Fruit fly (Drosophila melanogaster) whole organism, embryonic: ENCODE data around the gene gdl.

Experiments used
- Asciz ChIP-seq: fragments of 200-800 bp; sonication (Bioruptor generic); optimal IDR thresholded peaks from 2 replicates; lab custom pipeline; 2017; ENCODE audit warnings: missing biosample characterization, mild to moderate bottlenecking, missing genetic modification characterization, missing genetic modification reagents
- CG11504 ChIP-seq: fragments of 200-800 bp; sonication (Bioruptor generic); optimal IDR thresholded peaks from 3 replicates; lab custom pipeline; 2019; ENCODE audit warnings: missing biosample characterization, mild to moderate bottlenecking, missing genetic modification characterization, moderate library complexity
- CG11695 ChIP-seq: fragments of 200-800 bp; sonication (Bioruptor generic); IDR thresholded peaks from 3 replicates; pipeline ENCODE4 v1.3.6; 2022; ENCODE audit warnings: missing biosample characterization, missing genetic modification characterization
- CG1233 ChIP-seq: fragments of 200-800 bp; sonication (Bioruptor generic); optimal IDR thresholded peaks from 4 replicates; lab custom pipeline; 2018; ENCODE audit warnings: missing biosample characterization, mild to moderate bottlenecking, missing genetic modification characterization
- CG17359 ChIP-seq: fragments of 200-800 bp; sonication (Bioruptor generic); optimal IDR thresholded peaks from 3 replicates; lab custom pipeline; 2018; ENCODE audit warnings: missing biosample characterization, mild to moderate bottlenecking, missing genetic modification characterization, moderate library complexity
- CG17361 ChIP-seq: fragments of 200-800 bp; sonication (Bioruptor generic); IDR thresholded peaks from 3 replicates; pipeline ENCODE4 v1.3.6; 2022; ENCODE audit warnings: missing biosample characterization, missing genetic modification characterization
- CG17912 ChIP-seq: fragments of 200-800 bp; sonication (Bioruptor generic); optimal IDR thresholded peaks from 2 replicates; lab custom pipeline; 2018; ENCODE audit warnings: missing biosample characterization, mild to moderate bottlenecking, missing genetic modification characterization
- CG18476 ChIP-seq: fragments of 200-800 bp; sonication (Bioruptor generic); optimal IDR thresholded peaks from 2 replicates; lab custom pipeline; 2016; ENCODE audit warnings: missing biosample characterization, mild to moderate bottlenecking, missing genetic modification characterization
- CG31441 ChIP-seq: fragments of 200-800 bp; sonication (Bioruptor generic); IDR thresholded peaks from 2 replicates; pipeline ENCODE4 v1.3.6; 2022; ENCODE audit warnings: missing biosample characterization, missing genetic modification characterization
- CG33557 ChIP-seq: fragments of 200-800 bp; sonication (Bioruptor generic); optimal IDR thresholded peaks from 2 replicates; lab custom pipeline; 2019; ENCODE audit warnings: missing biosample characterization, mild to moderate bottlenecking, missing genetic modification characterization, moderate library complexity
- CG34376 ChIP-seq: fragments of 200-800 bp; sonication (Bioruptor generic); optimal IDR thresholded peaks from 2 replicates; lab custom pipeline; 2018; ENCODE audit warnings: missing biosample characterization, mild to moderate bottlenecking, missing genetic modification characterization
- CG6683 ChIP-seq: fragments of 200-800 bp; sonication (Bioruptor generic); optimal IDR thresholded peaks from 2 replicates; lab custom pipeline; 2017; ENCODE audit warnings: missing biosample characterization, mild to moderate bottlenecking, missing genetic modification characterization, missing genetic modification reagents
- CG6854 ChIP-seq: fragments of 200-800 bp; sonication (Bioruptor generic); optimal IDR thresholded peaks from 3 replicates; lab custom pipeline; 2017; ENCODE audit warnings: missing biosample characterization, mild to moderate bottlenecking, missing genetic modification characterization
- CG7786 ChIP-seq: fragments of 200-800 bp; sonication (Bioruptor generic); optimal IDR thresholded peaks from 2 replicates; lab custom pipeline; 2016; ENCODE audit warnings: missing biosample characterization, missing genetic modification characterization
- CG8290 ChIP-seq, 3 experiments: fragments of 200-800 bp; sonication (Bioruptor generic); optimal IDR thresholded peaks; 2 replicates each; lab custom pipeline; 2016 to 2019; ENCODE audit warnings: missing biosample characterization in 3 of 3, missing genetic modification characterization in 3 of 3, mild to moderate bottlenecking in 2 of 3, moderate library complexity in 1 of 3
- CG8924 ChIP-seq: fragments of 200-800 bp; optimal IDR thresholded peaks from 3 replicates; lab custom pipeline; 2019; ENCODE audit warnings: missing biosample characterization, mild to moderate bottlenecking, missing genetic modification characterization, moderate library complexity
- CG9215 ChIP-seq: fragments of 200-800 bp; sonication (Bioruptor generic); IDR thresholded peaks from 2 replicates; pipeline ENCODE4 v1.3.6; 2022; ENCODE audit warnings: missing biosample characterization, missing genetic modification characterization
- CG9797 ChIP-seq: fragments of 200-800 bp; sonication (Bioruptor generic); optimal IDR thresholded peaks from 3 replicates; lab custom pipeline; 2018; ENCODE audit warnings: missing biosample characterization, mild to moderate bottlenecking, missing genetic modification characterization
- CrebB ChIP-seq: fragments of 200-800 bp; sonication (Bioruptor generic); optimal IDR thresholded peaks from 3 replicates; lab custom pipeline; 2018; ENCODE audit warnings: missing biosample characterization, mild to moderate bottlenecking, missing genetic modification characterization
- Dp ChIP-seq: fragments of 200-800 bp; sonication (Bioruptor generic); optimal IDR thresholded peaks from 2 replicates; lab custom pipeline; 2018; ENCODE audit warnings: missing biosample characterization, mild to moderate bottlenecking, missing genetic modification characterization, moderate library complexity
- Ets97D ChIP-seq: fragments of 200-800 bp; sonication (Bioruptor generic); optimal IDR thresholded peaks from 3 replicates; lab custom pipeline; 2016; ENCODE audit warnings: missing biosample characterization, missing genetic modification characterization
- H2.0 ChIP-seq: fragments of 200-800 bp; sonication (Bioruptor generic); IDR thresholded peaks from 2 replicates; pipeline ENCODE4 v1.3.6; 2022; ENCODE audit warnings: missing biosample characterization, missing genetic modification characterization
- MTF-1 ChIP-seq: fragments of 200-800 bp; sonication (Bioruptor generic); optimal IDR thresholded peaks from 2 replicates; lab custom pipeline; 2018; ENCODE audit warnings: missing biosample characterization, mild to moderate bottlenecking, missing genetic modification characterization, borderline replicate concordance
- Mes4 ChIP-seq: fragments of 200-800 bp; sonication (Bioruptor generic); optimal IDR thresholded peaks from 2 replicates; lab custom pipeline; 2016; ENCODE audit warnings: missing biosample characterization, missing genetic modification characterization
- Nf-YC ChIP-seq: fragments of 200-800 bp; optimal IDR thresholded peaks from 3 replicates; lab custom pipeline; 2019; ENCODE audit warnings: missing biosample characterization, mild to moderate bottlenecking, missing genetic modification characterization, moderate library complexity
- Oli ChIP-seq: fragments of 200-800 bp; sonication (Bioruptor generic); optimal IDR thresholded peaks from 2 replicates; lab custom pipeline; 2018; ENCODE audit warnings: missing biosample characterization, mild to moderate bottlenecking, missing genetic modification characterization, moderate library complexity
- Opbp ChIP-seq: fragments of 200-800 bp; sonication (Bioruptor generic); IDR thresholded peaks from 3 replicates; pipeline ENCODE4 v1.3.6; 2022; ENCODE audit warnings: missing biosample characterization, missing genetic modification characterization; ENCODE audit not compliant: partially characterized antibody
- Scr ChIP-seq: fragments of 200-800 bp; sonication (Bioruptor generic); IDR thresholded peaks from 2 replicates; pipeline ENCODE4 v1.3.6; 2022; ENCODE audit warnings: missing biosample characterization, missing genetic modification characterization; ENCODE audit not compliant: partially characterized antibody
- Sox100B ChIP-seq: fragments of 200-800 bp; sonication (Bioruptor generic); optimal IDR thresholded peaks from 3 replicates; lab custom pipeline; 2018; ENCODE audit warnings: missing biosample characterization, mild to moderate bottlenecking, missing genetic modification characterization
- Sry-δ ChIP-seq: fragments of 200-800 bp; sonication (Bioruptor generic); optimal IDR thresholded peaks from 2 replicates; lab custom pipeline; 2016; ENCODE audit warnings: missing biosample characterization, missing genetic modification characterization
- Taf1 ChIP-seq: fragments of 200-800 bp; sonication (Bioruptor generic); IDR thresholded peaks from 2 replicates; pipeline ENCODE4 v1.3.6; 2022; ENCODE audit warnings: missing biosample characterization, missing genetic modification characterization
- bcd ChIP-seq: fragments of 200-800 bp; sonication (Bioruptor generic); optimal IDR thresholded peaks from 2 replicates; lab custom pipeline; 2017; ENCODE audit warnings: missing biosample characterization, mild to moderate bottlenecking, missing genetic modification characterization
- chn ChIP-seq: fragments of 200-800 bp; sonication (Bioruptor generic); optimal IDR thresholded peaks from 2 replicates; lab custom pipeline; 2016; ENCODE audit warnings: missing biosample characterization, missing genetic modification characterization
- dysf ChIP-seq: fragments of 200-800 bp; sonication (Bioruptor generic); IDR thresholded peaks from 3 replicates; pipeline ENCODE4 v1.3.6; 2022; ENCODE audit warnings: missing biosample characterization, missing genetic modification characterization
- gcm2 ChIP-seq: fragments of 200-800 bp; sonication (Bioruptor generic); optimal IDR thresholded peaks from 2 replicates; lab custom pipeline; 2016; ENCODE audit warnings: missing biosample characterization, missing genetic modification characterization
- gem ChIP-seq: fragments of 200-800 bp; sonication (Bioruptor generic); optimal IDR thresholded peaks from 2 replicates; lab custom pipeline; 2019; ENCODE audit warnings: missing biosample characterization, mild to moderate bottlenecking, missing genetic modification characterization, moderate library complexity
- grn ChIP-seq: fragments of 200-800 bp; sonication (Bioruptor generic); optimal IDR thresholded peaks from 3 replicates; lab custom pipeline; 2017; ENCODE audit warnings: missing biosample characterization, missing genetic modification characterization
- p53 ChIP-seq: fragments of 200-800 bp; sonication (Bioruptor generic); optimal IDR thresholded peaks from 2 replicates; lab custom pipeline; 2016; ENCODE audit warnings: missing biosample characterization, missing genetic modification characterization
- phol ChIP-seq: fragments of 200-800 bp; sonication (Bioruptor generic); optimal IDR thresholded peaks from 3 replicates; lab custom pipeline; 2018; ENCODE audit warnings: missing biosample characterization, mild to moderate bottlenecking, missing genetic modification characterization, moderate library complexity
- pnt ChIP-seq: fragments of 200-800 bp; sonication (Bioruptor generic); optimal IDR thresholded peaks from 3 replicates; lab custom pipeline; 2016; ENCODE audit warnings: missing biosample characterization, missing genetic modification characterization
- schlank ChIP-seq: fragments of 200-800 bp; sonication (Bioruptor generic); optimal IDR thresholded peaks from 2 replicates; lab custom pipeline; 2018; ENCODE audit warnings: missing biosample characterization, mild to moderate bottlenecking, missing genetic modification characterization
- seq ChIP-seq: fragments of 200-800 bp; sonication (Bioruptor generic); IDR thresholded peaks from 2 replicates; pipeline ENCODE4 v1.3.6; 2022; ENCODE audit warnings: missing biosample characterization, missing genetic modification characterization
- sqz ChIP-seq: fragments of 200-800 bp; sonication (Bioruptor generic); optimal IDR thresholded peaks from 3 replicates; lab custom pipeline; 2018; ENCODE audit warnings: missing biosample characterization, mild to moderate bottlenecking, missing genetic modification characterization
- tin ChIP-seq: fragments of 200-800 bp; sonication (Bioruptor generic); optimal IDR thresholded peaks from 3 replicates; lab custom pipeline; 2016; ENCODE audit warnings: missing biosample characterization, missing genetic modification characterization
- trem ChIP-seq: fragments of 200-800 bp; optimal IDR thresholded peaks from 3 replicates; lab custom pipeline; 2019; ENCODE audit warnings: missing biosample characterization, mild to moderate bottlenecking, missing genetic modification characterization, moderate library complexity
- twi ChIP-seq: fragments of 200-800 bp; optimal IDR thresholded peaks from 2 replicates; lab custom pipeline; 2019; ENCODE audit warnings: missing biosample characterization, mild to moderate bottlenecking, missing genetic modification characterization, moderate library complexity
- yki ChIP-seq: fragments of >200 bp; optimal IDR thresholded peaks from 3 replicates; lab custom pipeline; 2018

Gene gdl

DNA sequence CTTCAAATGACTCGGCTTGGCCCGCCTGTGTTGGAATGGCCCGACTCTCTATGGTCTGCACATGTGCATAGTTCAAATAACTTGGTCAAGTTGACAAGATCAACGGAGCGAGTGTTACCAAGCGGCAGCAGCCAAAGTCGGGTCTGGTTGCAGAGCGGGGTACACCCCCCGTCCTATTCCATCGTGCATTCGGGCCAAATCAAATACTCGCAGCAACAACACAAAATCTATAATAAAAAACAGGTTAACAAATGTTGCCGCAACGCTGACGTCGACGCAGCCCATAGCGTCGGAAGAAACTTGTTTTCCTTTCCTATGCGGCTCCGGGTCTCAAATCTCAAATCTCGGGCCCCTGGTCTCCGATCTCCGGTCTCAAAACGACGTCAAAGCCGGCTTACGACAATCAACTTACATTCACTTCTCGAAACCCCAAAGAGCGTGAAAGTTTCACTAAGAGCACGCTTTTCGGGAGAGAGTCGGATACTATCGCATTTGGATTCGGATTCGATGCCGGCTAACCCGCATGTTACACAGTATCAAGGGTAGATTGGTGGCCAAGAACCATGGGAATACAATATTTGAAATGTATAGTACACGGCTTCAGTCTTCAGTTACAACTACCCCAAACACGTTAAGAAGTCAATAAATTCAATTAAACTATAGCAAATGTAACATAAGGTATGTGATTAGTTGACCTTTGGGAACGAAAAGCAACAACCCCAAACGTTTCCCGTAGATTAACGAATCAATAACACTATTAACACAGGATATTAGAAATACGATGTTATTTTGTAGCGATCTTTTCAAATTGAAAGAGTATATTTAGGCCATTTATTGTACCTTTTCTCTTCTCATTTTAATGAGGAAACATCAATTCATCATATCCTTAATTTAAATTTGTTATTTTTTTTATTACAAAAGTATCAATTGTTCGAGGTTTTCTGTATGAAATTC lies 25.3 kb downstream of the gdl start (continued):
- TF ChIP-seq dysf (GFP tag; lab: Robert Waterston, UW) (0 out of 3 replicates have a peak, but pooled peaks have one; percentile 37), Scr (GFP tag; lab: Robert Waterston, UW) (no peak), CG8924 (tag; lab: Kevin White, UChicago) (peak; percentile 66), grn (no peak), chn (GFP tag; lab: Kevin White, UChicago) (peak; percentile 52), CG17359 (peak; percentile 46), CG31441 (GFP tag; lab: Robert Waterston, UW) (peak; percentile 59; the same call in 1 of the 2 replicates), seq (GFP tag; lab: Robert Waterston, UW) (0 out of 2 replicates have a peak, but pooled peaks have one; percentile 16), pnt (GFP tag; lab: Kevin White, UChicago) (peak; percentile 56), CG8290 (GFP tag; optimal IDR thresholded peaks at IDR 0.05; lab: Kevin White, UChicago) (peak; percentile 41), CG8290 (tag; optimal IDR thresholded peaks at IDR 0.05; lab: Kevin White, UChicago) (peak in 1 of 2 experiments; percentile 46), CG9797 (no peak), CG33557 (GFP tag; lab: Kevin White, UChicago) (peak; percentile 52), bcd (GFP tag; lab: Kevin White, UChicago) (peak; percentile 72), CG6854 (peak; percentile 27), CG6683 (GFP tag; lab: Kevin White, UChicago) (peak; percentile 27), sqz (GFP tag; lab: Kevin White, UChicago) (peak; percentile 69), CG1233 (GFP tag; lab: Kevin White, UChicago) (peak; percentile 67), Taf1 (GFP tag; lab: Robert Waterston, UW) (0 out of 2 replicates have a peak, but pooled peaks have one; percentile 28), H2.0 (peak; percentile 29; the same call in 1 of the 2 replicates), CG11695 (GFP tag; lab: Robert Waterston, UW) (peak; percentile 17; the same call in 1 of the 3 replicates), CG9215 (peak; percentile 60), CG7786 (GFP tag; lab: Kevin White, UChicago) (peak; percentile 42), phol (tag; lab: Kevin White, UChicago) (peak; percentile 66), Opbp (GFP tag; lab: Robert Waterston, UW) (no peak), Nf-YC (tag; lab: Kevin White, UChicago) (peak; percentile 57), CG17912 (GFP tag; lab: Kevin White, UChicago) (no peak), Mes4 (peak; percentile 46), CG34376 (GFP tag; lab: Kevin White, UChicago) (no peak), Sox100B (peak; percentile 78), Dp (GFP tag; lab: Kevin White, UChicago) (no peak), MTF-1 (no peak), Oli (tag; lab: Kevin White, UChicago) (peak; percentile 82), trem (tag; lab: Kevin White, UChicago) (no peak), yki (peak; percentile 14), twi (tag; lab: Kevin White, UChicago) (peak; percentile 30), p53 (peak; percentile 16), schlank (tag; lab: Kevin White, UChicago) (no peak), Ets97D (GFP tag; lab: Kevin White, UChicago) (peak; percentile 0), CG17361 (peak; percentile 90), CG18476 (peak; percentile 46), gcm2 (GFP tag; lab: Kevin White, UChicago) (no peak), Sry-δ (GFP tag; lab: Kevin White, UChicago) (no peak), gem (tag; lab: Kevin White, UChicago) (peak; percentile 83), tin (GFP tag; lab: Kevin White, UChicago) (peak; percentile 28), CG11504 (tag; lab: Kevin White, UChicago) (peak; percentile 68), Asciz (peak; percentile 46), CrebB (tag; lab: Kevin White, UChicago) (no peak)
